Fruit fly (Drosophila melanogaster): ENCODE measurements around the gene CG13856.

CG13856 gene

dm6 chr3R:22356464-22357410 lies 45.7 kb upstream of the CG13856 start, which contains the start of gene Sar1 (continued):
- TF ChIP-seq NK7.1 (GFP tag; optimal IDR thresholded peaks at IDR 0.05) (no peak), CG3838 (GFP tag; optimal IDR thresholded peaks at IDR 0.05) (no peak), fd64A (GFP tag; optimal IDR thresholded peaks at IDR 0.05) (no peak), HmgZ (tag; optimal IDR thresholded peaks at IDR 0.05) (peak; percentile 92), lmd (GFP tag; IDR thresholded peaks at IDR 0.05) (no peak), Sry-β (GFP tag; optimal IDR thresholded peaks at IDR 0.05) (no peak), Rfx (GFP tag; IDR thresholded peaks at IDR 0.05) (peak; percentile 61), otp (GFP tag; IDR thresholded peaks at IDR 0.05) (no peak), schlank (tag; optimal IDR thresholded peaks at IDR 0.05) (no peak), CG7928 (GFP tag; optimal IDR thresholded peaks at IDR 0.05) (peak; percentile 97), gcm2 (GFP tag; optimal IDR thresholded peaks at IDR 0.05) (no peak), CG31365 (tag; optimal IDR thresholded peaks at IDR 0.05) (no peak), gem (tag; optimal IDR thresholded peaks at IDR 0.05) (peak; percentile 16), lilli (GFP tag; optimal IDR thresholded peaks at IDR 0.05) (peak; percentile 42), btn (GFP tag; optimal IDR thresholded peaks at IDR 0.05) (no peak), CG9727 (GFP tag; optimal IDR thresholded peaks at IDR 0.05) (no peak), seq (GFP tag; IDR thresholded peaks at IDR 0.05) (no peak; the same call in 1 of the 2 replicates), ac (GFP tag; optimal IDR thresholded peaks at IDR 0.05) (no peak), BtbVII (GFP tag; optimal IDR thresholded peaks at IDR 0.05) (no peak), vvl (GFP tag; IDR thresholded peaks at IDR 0.05) (peak; percentile 72), mam (GFP tag; optimal IDR thresholded peaks at IDR 0.05) (peak; percentile 46), Antp (GFP tag; optimal IDR thresholded peaks at IDR 0.05) (peak; percentile 33), CG4854 (GFP tag; optimal IDR thresholded peaks at IDR 0.05) (no peak), nau (GFP tag; optimal IDR thresholded peaks at IDR 0.05) (no peak), pros (GFP tag; optimal IDR thresholded peaks at IDR 0.05) (no peak), nmo (GFP tag; optimal IDR thresholded peaks at IDR 0.05) (peak; percentile 84), Nf-YA (GFP tag; IDR thresholded peaks at IDR 0.05) (no peak), CG2199 (GFP tag; IDR thresholded peaks at IDR 0.05) (no peak), pfk (GFP tag; optimal IDR thresholded peaks at IDR 0.05) (no peak), insv (GFP tag; optimal IDR thresholded peaks at IDR 0.05) (peak in 1 of 2 experiments; percentile 85), pita (GFP tag; optimal IDR thresholded peaks at IDR 0.05) (peak; percentile 97), CG31224 (GFP tag; IDR thresholded peaks at IDR 0.05) (no peak), CG4730 (GFP tag; IDR thresholded peaks at IDR 0.05) (no peak), fu2 (GFP tag; optimal IDR thresholded peaks at IDR 0.05) (peak; percentile 51), CG8290 (GFP tag; optimal IDR thresholded peaks at IDR 0.05) (peak; percentile 55), CG8290 (tag; optimal IDR thresholded peaks at IDR 0.05) (peak in 1 of 2 experiments; percentile 92), CG11560 (tag; IDR thresholded peaks at IDR 0.05) (peak; percentile 89), dati (GFP tag; IDR thresholded peaks at IDR 0.05) (no peak), CG13123 (GFP tag; optimal IDR thresholded peaks at IDR 0.05) (no peak), CG4282 (GFP tag; optimal IDR thresholded peaks at IDR 0.05) (peak; percentile 19), Pdp1 (GFP tag; optimal IDR thresholded peaks at IDR 0.05) (peak in 1 of 2 experiments; percentile 59), slbo (GFP tag; IDR thresholded peaks at IDR 0.05) (peak; percentile 67), B-H1 (GFP tag; IDR thresholded peaks at IDR 0.05) (no peak), Hmx (GFP tag; optimal IDR thresholded peaks at IDR 0.05) (no peak), CG9932 (GFP tag; IDR thresholded peaks at IDR 0.05) (peak; percentile 67), dpn (GFP tag; optimal IDR thresholded peaks at IDR 0.05) (peak; percentile 19 to 55), lab (GFP tag; optimal IDR thresholded peaks at IDR 0.05) (peak; percentile 11), Bteb2 (GFP tag; optimal IDR thresholded peaks at IDR 0.05) (peak; percentile 23), CG10565 (GFP tag; optimal IDR thresholded peaks at IDR 0.05) (no peak), ase (GFP tag; IDR thresholded peaks at IDR 0.05) (no peak)
